Worm (Caenorhabditis elegans) whole organism, mixed stage, embryonic: ENCODE measurements around the gene T19D12.5.

Experiments
- nhr-237 ChIP-seq: fragments of 150-350 bp; optimal IDR thresholded peaks from 2 replicates; lab custom pipeline; 2014; ENCODE audit warnings: missing biosample characterization, missing genetic modification characterization
- nhr-76 ChIP-seq: sonication (generic microtip); optimal IDR thresholded peaks from 2 replicates; lab custom pipeline; 2017; ENCODE audit warnings: missing biosample characterization, missing genetic modification characterization

DNA sequence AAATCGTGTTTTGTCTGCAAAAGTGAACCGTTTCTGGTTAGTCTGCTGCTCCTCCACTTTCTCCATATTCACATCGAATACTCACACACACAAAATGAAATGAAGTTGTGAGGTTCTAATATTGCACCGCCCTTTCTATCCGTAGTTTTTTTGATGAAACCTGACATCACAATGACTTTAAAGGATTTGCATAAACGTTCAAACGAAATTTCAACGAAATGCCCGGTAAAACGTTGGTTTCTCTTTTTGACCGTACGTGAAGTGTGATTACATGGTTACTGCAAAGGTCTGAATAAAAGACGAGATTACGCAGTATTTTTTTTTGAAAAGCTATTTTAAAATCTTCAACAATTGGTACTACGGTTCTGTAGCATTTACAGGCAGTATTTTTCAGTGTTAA, 18.2 kb upstream of the T19D12.5 start, which contains the start of gene T19D12.9:
- TF ChIP-seq nhr-237 (tag; lab: Kevin White, UChicago) = no peak
- TF ChIP-seq nhr-76 (tag; lab: Kevin White, UChicago) = no peak
